Worm (Caenorhabditis elegans): ENCODE data around the gene clec-55.

DNA sequence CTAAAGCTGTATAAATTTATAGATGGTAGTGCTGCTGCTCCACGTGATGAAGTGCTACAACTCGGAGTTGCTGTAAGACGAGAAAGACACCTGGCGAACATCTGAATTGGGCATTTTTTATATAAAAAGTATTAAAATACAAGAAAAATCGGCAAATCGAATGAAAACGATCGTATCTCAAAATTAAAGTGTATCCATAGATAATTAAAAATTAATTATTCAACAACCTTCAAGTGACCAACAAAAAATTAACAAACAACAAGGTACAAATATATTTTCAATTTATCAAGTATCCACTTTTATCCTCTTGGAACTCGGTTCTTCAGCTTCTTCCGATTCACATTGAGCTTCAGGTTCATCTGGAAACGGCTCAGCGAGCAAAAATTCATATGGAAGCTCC lies 40.2 kb downstream of the clec-55 start, which contains the start of gene R02D5.8:
- no peak for TF ChIP-seq sdz-12 (GFP tag; optimal IDR thresholded peaks at IDR 0.05)
- no peak for TF ChIP-seq nhr-10 (tag; optimal IDR thresholded peaks at IDR 0.05)
- no peak for TF ChIP-seq mdl-1 (tag; optimal IDR thresholded peaks at IDR 0.05)
- TF ChIP-seq aly-2 (tag; optimal IDR thresholded peaks at IDR 0.05): no peak

Data from whole organism, L4 larva.